Worm (Caenorhabditis elegans): ENCODE results near the gene C39B5.6.

The C39B5.6 gene

DNA sequence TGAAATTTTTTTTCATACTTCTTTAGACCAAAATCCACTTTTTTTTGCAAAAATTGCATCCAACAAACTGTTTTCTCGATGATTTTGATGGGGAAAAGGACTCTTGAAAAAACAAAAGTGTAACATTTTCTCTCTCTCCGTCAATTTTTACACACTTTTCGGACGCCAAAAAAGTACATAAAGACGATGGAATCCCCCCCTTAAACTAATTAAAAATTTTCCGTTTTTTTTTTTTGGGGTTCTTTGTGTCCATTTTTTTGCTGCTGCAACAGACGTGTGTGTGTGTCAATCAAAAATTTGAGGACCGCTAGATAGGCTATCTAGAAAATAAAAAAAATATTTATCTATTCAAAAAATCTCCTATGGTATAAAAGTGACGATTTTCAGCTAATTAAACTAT is 10.1 kb downstream of the C39B5.6 start, which contains the start of gene C39B5.5:
Gene C39B5.5, plus strand, starts transcription at position 301 of the 400 bp plus-strand sequence.
- TF ChIP-seq dmd-4 (tag; optimal IDR thresholded peaks at IDR 0.05): no peak
- no peak for TF ChIP-seq nhr-237 (tag; optimal IDR thresholded peaks at IDR 0.05)
- no peak for TF ChIP-seq elt-1 (tag; optimal IDR thresholded peaks at IDR 0.05)
- no peak for TF ChIP-seq lin-39 (tag; optimal IDR thresholded peaks at IDR 0.05)
- TF ChIP-seq ceh-16 (tag; optimal IDR thresholded peaks at IDR 0.05): no peak
- no peak for TF ChIP-seq F13H6.1 (tag; optimal IDR thresholded peaks at IDR 0.05)
- no peak for TF ChIP-seq mbf-1 (tag; optimal IDR thresholded peaks at IDR 0.05)
- no peak for TF ChIP-seq unc-39 (tag; optimal IDR thresholded peaks at IDR 0.05)
- TF ChIP-seq zag-1 (tag; optimal IDR thresholded peaks at IDR 0.05): no peak
- no peak for TF ChIP-seq C34F6.9 (tag; optimal IDR thresholded peaks at IDR 0.05)
- TF ChIP-seq mab-5 (tag; optimal IDR thresholded peaks at IDR 0.05): no peak
- no peak for TF ChIP-seq fos-1 (tag; optimal IDR thresholded peaks at IDR 0.05)
- TF ChIP-seq nhr-10 (tag; optimal IDR thresholded peaks at IDR 0.05): no peak
- TF ChIP-seq ztf-11 (tag; optimal IDR thresholded peaks at IDR 0.05): no peak
- TF ChIP-seq ztf-4 (tag; optimal IDR thresholded peaks at IDR 0.05): no peak
- no peak for TF ChIP-seq nhr-77 (tag; optimal IDR thresholded peaks at IDR 0.05)

ce11 chrIII:2210601-2211000 is 12.8 kb downstream of the C39B5.6 start:
- TF ChIP-seq nhr-10 (tag; optimal IDR thresholded peaks at IDR 0.05) (no peak), ztf-4 (tag; optimal IDR thresholded peaks at IDR 0.05) (no peak), mdl-1 (tag; optimal IDR thresholded peaks at IDR 0.05) (no peak), gmeb-1 (tag; optimal IDR thresholded peaks at IDR 0.05) (no peak), elt-3 (tag; optimal IDR thresholded peaks at IDR 0.05) (no peak), ztf-11 (tag; optimal IDR thresholded peaks at IDR 0.05) (no peak), nhr-6 (tag; optimal IDR thresholded peaks at IDR 0.05) (no peak), sma-9 (GFP tag; optimal IDR thresholded peaks at IDR 0.05) (no peak), sma-9 (tag; optimal IDR thresholded peaks at IDR 0.05) (no peak), Y55F3AM.14 (GFP tag; optimal IDR thresholded peaks at IDR 0.05) (no peak), sem-4 (tag; optimal IDR thresholded peaks at IDR 0.05) (no peak), lin-39 (tag; optimal IDR thresholded peaks at IDR 0.05) (no peak), mab-5 (tag; optimal IDR thresholded peaks at IDR 0.05) (no peak), ztf-1 (GFP tag; conservative IDR thresholded peaks at IDR 0.05) (no peak), R02D3.7 (tag; optimal IDR thresholded peaks at IDR 0.05) (no peak), nhr-21 (tag; optimal IDR thresholded peaks at IDR 0.05) (no peak), nhr-11 (tag; optimal IDR thresholded peaks at IDR 0.05) (no peak), nhr-77 (tag; optimal IDR thresholded peaks at IDR 0.05) (no peak)

ce11 chrIII:2211120-2211519 is 13.3 kb downstream of the C39B5.6 start, which contains the start of gene C39B5.14:
Gene C39B5.14 (plus strand): TSS chrIII:2211420.
- TF ChIP-seq lsy-2 (tag; optimal IDR thresholded peaks at IDR 0.05) (no peak), sem-4 (tag; optimal IDR thresholded peaks at IDR 0.05) (no peak), sma-3 (GFP tag; optimal IDR thresholded peaks at IDR 0.05) (no peak), egl-27 (tag; optimal IDR thresholded peaks at IDR 0.05) (no peak), nhr-21 (tag; optimal IDR thresholded peaks at IDR 0.05) (no peak), alr-1 (tag; optimal IDR thresholded peaks at IDR 0.05) (no peak)

DNA sequence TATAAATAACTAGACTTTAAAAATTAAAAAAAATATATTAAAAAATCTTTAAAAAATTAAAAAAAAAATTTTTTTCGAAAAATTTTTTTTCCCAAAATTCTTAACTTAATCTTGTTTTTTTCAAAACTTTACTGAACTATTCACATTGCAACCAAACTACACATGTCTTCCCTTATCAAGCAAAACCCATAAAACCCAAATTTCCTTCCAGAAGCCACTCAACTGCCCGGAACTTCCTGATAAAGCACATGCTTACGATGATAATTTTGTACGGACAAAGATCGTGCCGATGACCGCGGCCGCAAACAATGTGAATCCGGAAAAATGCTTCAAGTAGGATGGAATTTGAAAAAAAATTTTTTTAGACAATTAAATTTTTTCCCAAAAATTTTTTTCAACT is 14.5 kb downstream of the C39B5.6 start:
- TF ChIP-seq alr-1 (tag; optimal IDR thresholded peaks at IDR 0.05) (no peak), fos-1 (tag; optimal IDR thresholded peaks at IDR 0.05) (peak; percentile 43)

DNA sequence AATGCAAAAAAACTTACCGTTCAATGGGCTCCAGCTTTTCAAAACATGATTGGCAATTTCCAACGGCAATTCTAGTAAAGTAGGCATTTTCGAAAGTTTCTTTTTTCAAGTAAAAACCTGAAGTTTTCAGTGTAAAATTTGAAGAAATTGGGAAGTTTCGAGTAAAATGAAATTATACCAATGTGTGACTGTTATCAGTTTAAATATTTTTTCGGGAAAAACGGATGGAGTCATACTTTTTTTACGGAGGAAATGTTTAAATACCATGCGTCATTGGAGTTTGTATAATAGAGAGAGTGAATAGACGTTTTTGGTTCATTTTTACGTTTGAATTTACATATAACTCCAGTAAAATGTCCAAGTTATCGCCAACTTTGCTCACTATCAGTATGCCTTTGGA is 21.6 kb downstream of the C39B5.6 start, which contains the start of gene fbxa-12:
Gene fbxa-12, plus strand, starts transcription at position 301 of the 400 bp plus-strand sequence.
- TF ChIP-seq lin-39 (tag; optimal IDR thresholded peaks at IDR 0.05): no peak
- TF ChIP-seq nhr-237 (tag; optimal IDR thresholded peaks at IDR 0.05): no peak
- TF ChIP-seq unc-62 (GFP tag; optimal IDR thresholded peaks at IDR 0.05): no peak
- TF ChIP-seq nhr-23 (tag; optimal IDR thresholded peaks at IDR 0.05): no peak
- TF ChIP-seq nhr-129 (tag; optimal IDR thresholded peaks at IDR 0.05): no peak
- no peak for TF ChIP-seq blmp-1 (tag; optimal IDR thresholded peaks at IDR 0.05; ENCODE audit: insufficient read depth)
- TF ChIP-seq F13H6.1 (tag; optimal IDR thresholded peaks at IDR 0.05): no peak
- TF ChIP-seq ztf-11 (tag; optimal IDR thresholded peaks at IDR 0.05): no peak
- TF ChIP-seq ceh-16 (tag; optimal IDR thresholded peaks at IDR 0.05): no peak
- no peak for TF ChIP-seq mab-5 (tag; optimal IDR thresholded peaks at IDR 0.05)
- no peak for TF ChIP-seq ztf-4 (tag; optimal IDR thresholded peaks at IDR 0.05)
- TF ChIP-seq mbf-1 (tag; optimal IDR thresholded peaks at IDR 0.05): no peak
- TF ChIP-seq nhr-6 (tag; optimal IDR thresholded peaks at IDR 0.05): no peak
- no peak for TF ChIP-seq unc-39 (tag; optimal IDR thresholded peaks at IDR 0.05)
- no peak for TF ChIP-seq R02D3.7 (tag; optimal IDR thresholded peaks at IDR 0.05)
- TF ChIP-seq nhr-21 (tag; optimal IDR thresholded peaks at IDR 0.05): no peak
- TF ChIP-seq C34F6.9 (tag; optimal IDR thresholded peaks at IDR 0.05): no peak
